In genomic region chr3R:16213792-16214473, dm6 we compare ENCODE assay signal across 5 fruit fly cellular contexts.
TF ChIP-seq lines count a peak whose summit lies in the region.

No protein-coding gene starts in this region.

- no peak for TF ChIP-seq CTCF in whole organism, embryonic (GFP tag; optimal IDR thresholded peaks at IDR 0.05; lab: Kevin White, UChicago)

TF ChIP-seq in whole organism, adult, 20 proteins besides CTCF, POLR2A, EP300 and RAD21:
- TF ChIP-seq CG14711 (tag; optimal IDR thresholded peaks at IDR 0.05; lab: Kevin White, UChicago) (no peak), Mnt (GFP tag; optimal IDR thresholded peaks at IDR 0.05; lab: Kevin White, UChicago) (no peak), kay (GFP tag; lab: Kevin White, UChicago; ENCODE audit: borderline replicate concordance) (peak; percentile 56), CG11617 (GFP tag; optimal IDR thresholded peaks at IDR 0.05; lab: Kevin White, UChicago) (no peak)

TF ChIP-seq in whole organism, embryonic, 481 proteins besides CTCF, POLR2A, EP300 and RAD21 (continues in another document):
- no peak for TF ChIP-seq sob (GFP tag; IDR thresholded peaks at IDR 0.05; lab: Robert Waterston, UW)
- TF ChIP-seq PHDP (tag; optimal IDR thresholded peaks at IDR 0.05; lab: Kevin White, UChicago), result peak; percentile 34
- peak; percentile 24 for TF ChIP-seq CG9727 (GFP tag; optimal IDR thresholded peaks at IDR 0.05; lab: Kevin White, UChicago)
- TF ChIP-seq dmrt99B (tag; optimal IDR thresholded peaks at IDR 0.05; lab: Kevin White, UChicago), result peak; percentile 55
- peak; percentile 69 for TF ChIP-seq Meics (GFP tag; optimal IDR thresholded peaks at IDR 0.05; lab: Kevin White, UChicago)
- TF ChIP-seq CG15514 (GFP tag; optimal IDR thresholded peaks at IDR 0.05; lab: Kevin White, UChicago), result peak; percentile 21
- no peak for TF ChIP-seq pnt (GFP tag; optimal IDR thresholded peaks at IDR 0.05; lab: Kevin White, UChicago)
- TF ChIP-seq CG2678 (tag; optimal IDR thresholded peaks at IDR 0.05; lab: Kevin White, UChicago), result peak; percentile 74
- TF ChIP-seq CG17802 (tag; optimal IDR thresholded peaks at IDR 0.05; lab: Kevin White, UChicago), result peak; percentile 42
- TF ChIP-seq Hr51 (GFP tag; optimal IDR thresholded peaks at IDR 0.05; lab: Kevin White, UChicago), result peak in 1 of 2 experiments; percentile 36
- TF ChIP-seq BtbVII (GFP tag; optimal IDR thresholded peaks at IDR 0.05; lab: Kevin White, UChicago), result peak; percentile 68
- peak; percentile 14 for TF ChIP-seq CG10979 (tag; optimal IDR thresholded peaks at IDR 0.05; lab: Kevin White, UChicago)
- TF ChIP-seq CG12391 (tag; optimal IDR thresholded peaks at IDR 0.05; lab: Kevin White, UChicago), result peak; percentile 4
- no peak for TF ChIP-seq inv (GFP tag; IDR thresholded peaks at IDR 0.05; lab: Robert Waterston, UW; ENCODE audit: partially characterized antibody)
- peak; percentile 42 for TF ChIP-seq CG30403 (GFP tag; optimal IDR thresholded peaks at IDR 0.05; lab: Kevin White, UChicago)
- peak; percentile 19 for TF ChIP-seq CG6765 (GFP tag; optimal IDR thresholded peaks at IDR 0.05; lab: Kevin White, UChicago)
- TF ChIP-seq CG8388 (GFP tag; optimal IDR thresholded peaks at IDR 0.05; lab: Kevin White, UChicago), result peak; percentile 4
- peak; percentile 12 for TF ChIP-seq CG4424 (GFP tag; optimal IDR thresholded peaks at IDR 0.05; lab: Kevin White, UChicago)
- no peak for TF ChIP-seq lov (optimal IDR thresholded peaks at IDR 0.05; lab: Kevin White, UChicago)
- TF ChIP-seq lov (GFP tag; IDR thresholded peaks at IDR 0.05; lab: Robert Waterston, UW), result 0 out of 3 replicates have a peak, but pooled peaks have one; percentile 67
- TF ChIP-seq Hand (GFP tag; optimal IDR thresholded peaks at IDR 0.05; lab: Kevin White, UChicago), result peak; percentile 32

TF ChIP-seq in whole organism, prepupa, 60 proteins besides CTCF, POLR2A, EP300 and RAD21 (continues in another document):
- no peak for TF ChIP-seq CG1621 (tag; optimal IDR thresholded peaks at IDR 0.05; lab: Kevin White, UChicago)
- TF ChIP-seq ss (GFP tag; optimal IDR thresholded peaks at IDR 0.05; lab: Kevin White, UChicago), result no peak
- TF ChIP-seq salr (GFP tag; optimal IDR thresholded peaks at IDR 0.05; lab: Kevin White, UChicago), result no peak
- TF ChIP-seq Met (GFP tag; optimal IDR thresholded peaks at IDR 0.05; lab: Kevin White, UChicago), result no peak
- TF ChIP-seq Eip75B (GFP tag; optimal IDR thresholded peaks at IDR 0.05; lab: Kevin White, UChicago), result no peak
- no peak for TF ChIP-seq fd59A (GFP tag; optimal IDR thresholded peaks at IDR 0.05; lab: Kevin White, UChicago)
- no peak for TF ChIP-seq CG6792 (GFP tag; optimal IDR thresholded peaks at IDR 0.05; lab: Kevin White, UChicago)
- TF ChIP-seq CG11902 (GFP tag; optimal IDR thresholded peaks at IDR 0.05; lab: Kevin White, UChicago), result no peak
- TF ChIP-seq CG11762 (GFP tag; optimal IDR thresholded peaks at IDR 0.05; lab: Kevin White, UChicago; ENCODE audit: insufficient read depth), result no peak
- no peak for TF ChIP-seq Sox14 (GFP tag; optimal IDR thresholded peaks at IDR 0.05; lab: Kevin White, UChicago)
- TF ChIP-seq CG16779 (tag; optimal IDR thresholded peaks at IDR 0.05; lab: Kevin White, UChicago), result no peak
- TF ChIP-seq svp (GFP tag; lab: Kevin White, UChicago), result peak; percentile 36
- no peak for TF ChIP-seq acj6 (GFP tag; optimal IDR thresholded peaks at IDR 0.05; lab: Kevin White, UChicago)
- TF ChIP-seq OdsH (GFP tag; optimal IDR thresholded peaks at IDR 0.05; lab: Kevin White, UChicago), result peak; percentile 32
- TF ChIP-seq CG10631 (GFP tag; optimal IDR thresholded peaks at IDR 0.05; lab: Kevin White, UChicago), result no peak
- no peak for TF ChIP-seq cyc (GFP tag; optimal IDR thresholded peaks at IDR 0.05; lab: Kevin White, UChicago)
- no peak for TF ChIP-seq CG31627 (GFP tag; optimal IDR thresholded peaks at IDR 0.05; lab: Kevin White, UChicago)
- no peak for TF ChIP-seq CG7368 (GFP tag; optimal IDR thresholded peaks at IDR 0.05; lab: Kevin White, UChicago)
- no peak for TF ChIP-seq Sox15 (GFP tag; optimal IDR thresholded peaks at IDR 0.05; lab: Kevin White, UChicago)
- TF ChIP-seq CG10669 (GFP tag; optimal IDR thresholded peaks at IDR 0.05; lab: Kevin White, UChicago), result no peak
- no peak for TF ChIP-seq Smox (GFP tag; optimal IDR thresholded peaks at IDR 0.05; lab: Kevin White, UChicago)
- no peak for TF ChIP-seq Eip93F (GFP tag; optimal IDR thresholded peaks at IDR 0.05; lab: Kevin White, UChicago)
- TF ChIP-seq Sox102F (GFP tag; optimal IDR thresholded peaks at IDR 0.05; lab: Kevin White, UChicago), result no peak
- TF ChIP-seq CG4318 (GFP tag; optimal IDR thresholded peaks at IDR 0.05; lab: Kevin White, UChicago), result peak; percentile 32

TF ChIP-seq in whole organism, pupa, 21 proteins besides CTCF, POLR2A, EP300 and RAD21:
- no peak for TF ChIP-seq fd96Ca (GFP tag; IDR thresholded peaks at IDR 0.05; lab: Robert Waterston, UW)
- peak; percentile 4 for TF ChIP-seq CG17806 (tag; optimal IDR thresholded peaks at IDR 0.05; lab: Kevin White, UChicago)
- TF ChIP-seq CG14655 (GFP tag; optimal IDR thresholded peaks at IDR 0.05; lab: Kevin White, UChicago), result peak; percentile 9
- TF ChIP-seq CG15710 (tag; optimal IDR thresholded peaks at IDR 0.05; lab: Kevin White, UChicago), result peak; percentile 16
- TF ChIP-seq CG4496 (GFP tag; IDR thresholded peaks at IDR 0.05; lab: Robert Waterston, UW), result 0 out of 3 replicates have a peak, but pooled peaks have one; percentile 27
- TF ChIP-seq CG8159 (tag; optimal IDR thresholded peaks at IDR 0.05; lab: Kevin White, UChicago), result peak; percentile 51

TF ChIP-seq in whole organism, wandering third instar larva, 38 proteins besides CTCF, POLR2A, EP300 and RAD21:
- TF ChIP-seq ey (GFP tag; optimal IDR thresholded peaks at IDR 0.05; lab: Kevin White, UChicago) (no peak), dl (GFP tag; optimal IDR thresholded peaks at IDR 0.05; lab: Kevin White, UChicago; ENCODE audit: insufficient read depth in 1 of 2, partially characterized antibody in 2 of 2) (no peak), brk (GFP tag; optimal IDR thresholded peaks at IDR 0.05; lab: Kevin White, UChicago) (no peak), Hnf4 (GFP tag; optimal IDR thresholded peaks at IDR 0.05; lab: Kevin White, UChicago) (no peak), psq (GFP tag; optimal IDR thresholded peaks at IDR 0.05; lab: Kevin White, UChicago) (peak; percentile 11), foxo (GFP tag; optimal IDR thresholded peaks at IDR 0.05; lab: Kevin White, UChicago) (peak in 1 of 2 experiments; percentile 23), h (GFP tag; optimal IDR thresholded peaks at IDR 0.05; lab: Kevin White, UChicago) (no peak), tai (GFP tag; optimal IDR thresholded peaks at IDR 0.05; lab: Kevin White, UChicago) (no peak), HLH106 (tag; optimal IDR thresholded peaks at IDR 0.05; lab: Kevin White, UChicago) (no peak), sv (GFP tag; optimal IDR thresholded peaks at IDR 0.05; lab: Kevin White, UChicago) (no peak), Dfd (GFP tag; optimal IDR thresholded peaks at IDR 0.05; lab: Kevin White, UChicago) (no peak), CrebA (GFP tag; optimal IDR thresholded peaks at IDR 0.05; lab: Kevin White, UChicago; ENCODE audit: borderline replicate concordance) (no peak), Hr78 (GFP tag; optimal IDR thresholded peaks at IDR 0.05; lab: Kevin White, UChicago) (no peak)
